Fruit fly (Drosophila melanogaster): ENCODE data around the gene Cmpk.

The Cmpk gene

dm6 chr3R:26104302-26105140 is 49.3 kb upstream of the Cmpk start (continued):
- peak; percentile 71 for TF ChIP-seq Eip75B (GFP tag; optimal IDR thresholded peaks at IDR 0.05)
- peak; percentile 81 for TF ChIP-seq Eip78C (GFP tag)
- peak; percentile 55 for TF ChIP-seq CG32006 (GFP tag; optimal IDR thresholded peaks at IDR 0.05)
- peak; percentile 41 for TF ChIP-seq pdm3 (GFP tag; optimal IDR thresholded peaks at IDR 0.05)
- no peak for TF ChIP-seq fd59A (GFP tag; optimal IDR thresholded peaks at IDR 0.05)
- TF ChIP-seq CG6808 (GFP tag; optimal IDR thresholded peaks at IDR 0.05), result peak; percentile 10
- TF ChIP-seq CG8319 (GFP tag; optimal IDR thresholded peaks at IDR 0.05), result peak; percentile 7
- peak; percentile 35 for TF ChIP-seq Blimp-1 (GFP tag; optimal IDR thresholded peaks at IDR 0.05)
- TF ChIP-seq esn (GFP tag; optimal IDR thresholded peaks at IDR 0.05), result peak; percentile 78
- no peak for TF ChIP-seq Hr38 (GFP tag; optimal IDR thresholded peaks at IDR 0.05)
- TF ChIP-seq vri (GFP tag; optimal IDR thresholded peaks at IDR 0.05), result peak; percentile 20
- no peak for TF ChIP-seq CG4318 (GFP tag; optimal IDR thresholded peaks at IDR 0.05)
- peak; percentile 84 for TF ChIP-seq topi (GFP tag; optimal IDR thresholded peaks at IDR 0.05)
- TF ChIP-seq CG11294 (GFP tag; IDR thresholded peaks at IDR 0.05), result no peak
- TF ChIP-seq CG3032 (tag; optimal IDR thresholded peaks at IDR 0.05), result peak; percentile 28
- peak; percentile 9 for TF ChIP-seq CG6276 (GFP tag; optimal IDR thresholded peaks at IDR 0.05)

- TF ChIP-seq fkh (GFP tag; optimal IDR thresholded peaks at IDR 0.05) (peak; percentile 83), eg (GFP tag; IDR thresholded peaks at IDR 0.05) (no peak)
Observed at dm6 chr3R:26103440-26103839, 48.2 kb upstream of the Cmpk start.

dm6 chr3R:26099238-26099637 is 44.0 kb upstream of the Cmpk start:
- TF ChIP-seq Sox102F (GFP tag; optimal IDR thresholded peaks at IDR 0.05) (peak; percentile 21), Hr38 (GFP tag; optimal IDR thresholded peaks at IDR 0.05) (no peak), svp (GFP tag) (no peak), CG6854 (GFP tag; optimal IDR thresholded peaks at IDR 0.05) (no peak), CG8632 (GFP tag; optimal IDR thresholded peaks at IDR 0.05) (no peak), Ets96B (tag; optimal IDR thresholded peaks at IDR 0.05) (no peak), CG10669 (GFP tag; optimal IDR thresholded peaks at IDR 0.05) (no peak), eg (GFP tag; IDR thresholded peaks at IDR 0.05) (peak; percentile 10; the same call in 1 of the 3 replicates), fkh (GFP tag; optimal IDR thresholded peaks at IDR 0.05) (peak; percentile 85), Gug (GFP tag; IDR thresholded peaks at IDR 0.05) (no peak), Hr4 (GFP tag; optimal IDR thresholded peaks at IDR 0.05) (peak; percentile 19), Sox14 (GFP tag; optimal IDR thresholded peaks at IDR 0.05) (peak; percentile 11), ss (GFP tag; optimal IDR thresholded peaks at IDR 0.05) (no peak), CG16779 (tag; optimal IDR thresholded peaks at IDR 0.05) (no peak), Blimp-1 (GFP tag; optimal IDR thresholded peaks at IDR 0.05) (no peak), spab (GFP tag; optimal IDR thresholded peaks at IDR 0.05) (no peak), CG7368 (GFP tag; optimal IDR thresholded peaks at IDR 0.05) (no peak), topi (GFP tag; optimal IDR thresholded peaks at IDR 0.05) (no peak), Met (GFP tag; optimal IDR thresholded peaks at IDR 0.05) (peak; percentile 10), OdsH (GFP tag; optimal IDR thresholded peaks at IDR 0.05) (no peak), CG31627 (GFP tag; optimal IDR thresholded peaks at IDR 0.05) (no peak), net (GFP tag; optimal IDR thresholded peaks at IDR 0.05) (no peak), Ets21C (GFP tag; optimal IDR thresholded peaks at IDR 0.05) (no peak), dac (GFP tag; optimal IDR thresholded peaks at IDR 0.05) (no peak), lz (GFP tag; optimal IDR thresholded peaks at IDR 0.05) (no peak), CG8319 (GFP tag; optimal IDR thresholded peaks at IDR 0.05) (no peak), vri (GFP tag; optimal IDR thresholded peaks at IDR 0.05) (peak; percentile 6), CG9139 (GFP tag; optimal IDR thresholded peaks at IDR 0.05) (no peak), CG6163 (GFP tag; IDR thresholded peaks at IDR 0.05) (0 out of 3 replicates have a peak, but pooled peaks have one; percentile 29), Eip78C (GFP tag) (no peak), CG10631 (GFP tag; optimal IDR thresholded peaks at IDR 0.05) (no peak), dsx (GFP tag; optimal IDR thresholded peaks at IDR 0.05; ENCODE audit: poor library complexity, severe bottlenecking) (no peak), CG11294 (GFP tag; IDR thresholded peaks at IDR 0.05) (no peak), CG34406 (GFP tag; optimal IDR thresholded peaks at IDR 0.05) (no peak)

Data from whole organism, prepupa.